Worm (Caenorhabditis elegans): ENCODE data around the gene acp-1.

DNA sequence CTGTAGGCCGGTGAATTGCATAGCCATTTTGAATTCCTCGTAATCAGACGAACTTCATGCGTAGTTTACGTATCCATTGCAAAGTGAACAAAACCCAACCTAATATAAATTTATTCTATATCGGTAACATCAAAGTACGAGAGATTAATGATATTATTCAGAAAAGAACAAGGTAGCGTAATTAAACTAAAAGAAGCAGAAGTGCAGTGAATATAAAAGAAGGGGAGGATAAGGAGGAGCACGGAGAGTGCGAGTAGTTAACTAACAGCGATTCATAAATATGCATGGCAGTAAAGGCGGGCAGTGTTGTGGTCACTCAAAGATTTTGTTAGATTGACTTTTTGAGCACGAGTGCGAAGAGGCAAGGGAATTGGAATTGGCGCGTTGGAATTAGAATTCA lies 10.6 kb downstream of the acp-1 start, which contains the start of gene clc-3:
- TF ChIP-seq W03F9.2 (tag; optimal IDR thresholded peaks at IDR 0.05) (no peak), him-1 (tag; optimal IDR thresholded peaks at IDR 0.05) (no peak), dao-5 (tag; optimal IDR thresholded peaks at IDR 0.05) (no peak)

All from whole organism, L4/young adult.